Worm (Caenorhabditis elegans) whole organism, L4 larva: ENCODE measurements around the gene inx-1.

Experiments used
- D1046.2 ChIP-seq: fragments of 200-800 bp; sonication (Bioruptor generic); IDR thresholded peaks from 2 replicates; pipeline ENCODE4 v1.3.6; 2022; ENCODE audit warnings: missing genetic modification characterization, missing compliant biosample characterization
- F37D6.2 ChIP-seq: sonication (generic microtip); optimal IDR thresholded peaks from 2 replicates; lab custom pipeline; 2016; ENCODE audit warnings: mild to moderate bottlenecking, missing genetic modification characterization, missing compliant biosample characterization
- ceh-20 ChIP-seq: fragments of 200-800 bp; sonication (Bioruptor generic); IDR thresholded peaks from 2 replicates; pipeline ENCODE4 v1.3.6; 2022; ENCODE audit warnings: missing genetic modification reagents, missing genetic modification characterization, missing compliant biosample characterization
- ceh-28 ChIP-seq: fragments of 150-350 bp; optimal IDR thresholded peaks from 2 replicates; lab custom pipeline; 2014; ENCODE audit warnings: missing biosample characterization, missing genetic modification reagents, missing genetic modification characterization
- duxl-1 ChIP-seq: sonication (generic microtip); optimal IDR thresholded peaks from 2 replicates; lab custom pipeline; 2016; ENCODE audit warnings: mild to moderate bottlenecking, missing genetic modification characterization, moderate library complexity, missing compliant biosample characterization; ENCODE audit not compliant: poor library complexity
- egl-27 ChIP-seq: sonication (generic microtip); optimal IDR thresholded peaks from 3 replicates; lab custom pipeline; 2017; ENCODE audit warnings: missing biosample characterization, missing genetic modification reagents, missing genetic modification characterization
- fkh-10 ChIP-seq: fragments of 150-350 bp; optimal IDR thresholded peaks from 2 replicates; lab custom pipeline; 2014; ENCODE audit warnings: missing biosample characterization, missing genetic modification reagents, missing genetic modification characterization
- fos-1 ChIP-seq: fragments of 150-350 bp; optimal IDR thresholded peaks from 2 replicates; lab custom pipeline; 2014; ENCODE audit warnings: missing biosample characterization, missing genetic modification characterization
- pha-4 ChIP-seq, 2 experiments: fragments of 150-350 bp in 1 of 2; fragments of 200-800 bp in 1 of 2; sonication (Bioruptor generic) in 1 of 2; IDR thresholded peaks in 1 of 2; optimal IDR thresholded peaks in 1 of 2; 2 replicates each; pipeline versions ENCODE4 v1.3.6 to Lab custom; 2014 to 2022; ENCODE audit warnings: missing genetic modification characterization in 2 of 2, missing genetic modification reagents in 2 of 2, missing biosample characterization in 1 of 2, missing compliant biosample characterization in 1 of 2
- snpc-4 ChIP-seq: fragments of 150-350 bp; optimal IDR thresholded peaks from 2 replicates; lab custom pipeline; 2014; ENCODE audit warnings: missing biosample characterization, missing genetic modification characterization
- ztf-11 ChIP-seq: fragments of 150-350 bp; optimal IDR thresholded peaks from 2 replicates; lab custom pipeline; 2014; ENCODE audit warnings: missing biosample characterization, missing genetic modification characterization

DNA sequence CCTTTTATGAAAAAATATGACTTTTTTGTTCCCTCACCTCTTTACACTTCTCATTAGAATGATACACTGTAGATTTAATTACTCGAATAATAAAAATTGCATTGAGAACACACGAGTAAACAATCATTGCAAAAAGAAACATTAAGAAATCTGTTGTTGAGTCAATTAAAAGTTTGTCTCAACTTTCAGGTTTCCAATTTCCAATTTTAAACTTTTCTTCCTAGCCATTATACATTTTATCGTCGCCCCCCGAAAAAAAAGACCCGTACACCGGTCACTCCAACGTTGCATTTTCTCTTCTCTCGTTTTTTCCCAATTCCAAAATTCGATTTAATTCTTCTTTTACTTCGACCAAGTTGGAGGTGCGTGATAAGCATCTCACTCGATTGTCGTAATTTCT lies 16.3 kb downstream of the inx-1 start, which contains the start of gene C16E9.1:
- TF ChIP-seq ceh-28 = no peak
- no peak for TF ChIP-seq pha-4 (GFP tag; IDR thresholded peaks at IDR 0.05; lab: Robert Waterston, UW)
- TF ChIP-seq pha-4 (tag; optimal IDR thresholded peaks at IDR 0.05; lab: Kevin White, UChicago) = no peak
- no peak for TF ChIP-seq snpc-4 (tag; lab: Kevin White, UChicago)
- no peak for TF ChIP-seq fkh-10 (GFP tag; lab: Kevin White, UChicago)
- no peak for TF ChIP-seq fos-1 (tag; lab: Kevin White, UChicago)
- TF ChIP-seq D1046.2 (GFP tag; lab: Robert Waterston, UW) = no peak
- TF ChIP-seq egl-27 (tag; lab: Kevin White, UChicago) = no peak
- TF ChIP-seq ztf-11 = no peak
- TF ChIP-seq duxl-1 (tag; lab: Kevin White, UChicago) = no peak
- TF ChIP-seq ceh-20 (GFP tag; lab: Robert Waterston, UW) = no peak
- no peak for TF ChIP-seq F37D6.2 (tag; lab: Kevin White, UChicago)
